Worm (Caenorhabditis elegans): ENCODE results near the gene F19B2.5.

F19B2.5 gene

DNA sequence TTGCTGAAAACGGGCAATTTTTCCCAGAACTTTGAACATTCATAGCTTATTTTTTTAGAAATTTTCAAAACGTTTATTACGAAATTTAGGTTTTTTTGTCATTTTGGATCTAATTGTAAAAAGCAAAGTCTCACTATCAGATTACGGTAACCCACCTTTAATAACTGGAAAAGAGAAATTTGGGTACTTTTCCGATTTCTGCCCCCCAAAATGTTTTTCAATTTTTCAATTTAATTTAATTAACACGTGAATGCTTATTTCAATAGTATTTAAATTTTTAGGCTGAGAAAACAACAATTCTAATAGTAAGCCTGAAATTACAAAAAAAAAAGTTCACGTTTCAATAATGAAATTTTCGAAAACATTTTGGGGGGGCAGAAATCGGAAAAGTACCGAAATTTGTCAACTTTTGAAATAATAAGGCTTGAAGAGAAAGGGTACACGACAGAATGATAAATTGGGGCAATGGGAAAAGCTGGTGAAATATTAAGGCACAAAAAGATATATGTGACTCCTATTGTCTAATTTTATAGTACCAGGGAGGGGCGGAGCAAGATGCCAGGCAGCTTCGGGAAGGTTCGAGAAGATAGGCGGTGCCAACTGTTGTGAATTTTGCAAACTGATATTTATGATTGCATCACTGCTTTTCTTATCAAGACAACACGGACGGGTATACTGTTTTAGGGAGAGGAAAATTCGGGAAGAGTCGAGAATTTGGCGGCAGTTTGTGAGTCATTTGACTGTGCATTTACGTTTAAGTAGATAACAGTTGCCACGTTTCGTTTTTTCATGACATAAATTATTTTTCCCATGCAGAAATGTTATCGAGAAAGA lies at the start of gene F19B2.5 (continued):
- TF ChIP-seq nfya-1 (tag; optimal IDR thresholded peaks at IDR 0.05; ENCODE audit: borderline replicate concordance, insufficient read depth) (no peak), madf-10 (tag; optimal IDR thresholded peaks at IDR 0.05) (peak; percentile 70), Y79H2A.3 (GFP tag; conservative IDR thresholded peaks at IDR 0.05) (no peak), egl-18 (GFP tag; IDR thresholded peaks at IDR 0.05) (no peak), mes-4 (tag; optimal IDR thresholded peaks at IDR 0.05) (no peak), rec-8 (tag; optimal IDR thresholded peaks at IDR 0.05) (no peak), F22D6.2 (tag; optimal IDR thresholded peaks at IDR 0.05) (no peak), efl-1 (GFP tag; optimal IDR thresholded peaks at IDR 0.05) (no peak), B0019.2 (GFP tag; conservative IDR thresholded peaks at IDR 0.05) (no peak), tlf-1 (GFP tag; optimal IDR thresholded peaks at IDR 0.05) (peak; percentile 66), B0035.1 (tag; optimal IDR thresholded peaks at IDR 0.05) (no peak), cebp-1 (GFP tag; IDR thresholded peaks at IDR 0.05) (no peak), cebp-1 (tag; optimal IDR thresholded peaks at IDR 0.05) (peak; percentile 50), F52B5.7 (tag; optimal IDR thresholded peaks at IDR 0.05) (no peak), ztf-28 (GFP tag; IDR thresholded peaks at IDR 0.05) (no peak), let-526 (GFP tag; IDR thresholded peaks at IDR 0.05) (peak; percentile 36; the same call in 1 of the 2 replicates), cebp-2 (GFP tag; IDR thresholded peaks at IDR 0.05) (no peak), lsl-1 (GFP tag; optimal IDR thresholded peaks at IDR 0.05) (peak; percentile 16), madf-6 (GFP tag; IDR thresholded peaks at IDR 0.05) (no peak), aptf-2 (GFP tag; conservative IDR thresholded peaks at IDR 0.05) (no peak), lsy-27 (tag; optimal IDR thresholded peaks at IDR 0.05; ENCODE audit: borderline replicate concordance, insufficient read depth) (no peak), D2030.7 (GFP tag; IDR thresholded peaks at IDR 0.05) (no peak), xnd-1 (tag; optimal IDR thresholded peaks at IDR 0.05) (no peak), chd-7 (tag; optimal IDR thresholded peaks at IDR 0.05) (peak; percentile 80), ama-1 (optimal IDR thresholded peaks at IDR 0.05) (peak; percentile 71), ama-1 (GFP tag; optimal IDR thresholded peaks at IDR 0.05) (no peak), nhr-179 (tag; optimal IDR thresholded peaks at IDR 0.05) (no peak), gei-17 (GFP tag; optimal IDR thresholded peaks at IDR 0.05) (peak; percentile 51), ztf-18 (tag; optimal IDR thresholded peaks at IDR 0.05) (peak; percentile 7), nfyb-1 (GFP tag; IDR thresholded peaks at IDR 0.05) (peak; percentile 83; the same call in 1 of the 2 replicates), ZK185.1 (tag; optimal IDR thresholded peaks at IDR 0.05; ENCODE audit: poor library complexity, severe bottlenecking) (no peak), F23B12.7 (tag; optimal IDR thresholded peaks at IDR 0.05; ENCODE audit: insufficient read depth) (no peak), die-1 (tag; optimal IDR thresholded peaks at IDR 0.05) (no peak), pbrm-1 (GFP tag; IDR thresholded peaks at IDR 0.05) (no peak), Y67H2A.10 (GFP tag; conservative IDR thresholded peaks at IDR 0.05) (no peak), hmg-20 (GFP tag; IDR thresholded peaks at IDR 0.05) (no peak), F57C9.4 (tag; optimal IDR thresholded peaks at IDR 0.05) (no peak), attf-5 (GFP tag; optimal IDR thresholded peaks at IDR 0.05) (no peak), ztf-3 (GFP tag; optimal IDR thresholded peaks at IDR 0.05) (peak; percentile 68), repo-1 (tag; optimal IDR thresholded peaks at IDR 0.05) (peak; percentile 0), zfh-2 (GFP tag; conservative IDR thresholded peaks at IDR 0.05) (no peak), dox-1 (GFP tag; IDR thresholded peaks at IDR 0.05) (peak; percentile 60; the same call in 1 of the 2 replicates), F57A8.1 (GFP tag; optimal IDR thresholded peaks at IDR 0.05) (no peak), sea-2 (GFP tag; IDR thresholded peaks at IDR 0.05) (0 out of 2 replicates have a peak, but pooled peaks have one; percentile 19), lag-1 (GFP tag; IDR thresholded peaks at IDR 0.05) (no peak), hlh-12 (tag; optimal IDR thresholded peaks at IDR 0.05) (no peak), F37B4.10 (GFP tag; IDR thresholded peaks at IDR 0.05) (no peak), mxl-1 (tag; optimal IDR thresholded peaks at IDR 0.05) (no peak)
